Fruit fly (Drosophila melanogaster) whole organism, prepupa: ENCODE results near the gene CG2540.

Experiments
- Blimp-1 ChIP-seq: fragments of 200-800 bp; sonication (Bioruptor generic); optimal IDR thresholded peaks from 3 replicates; lab custom pipeline; 2017; ENCODE audit warnings: missing biosample characterization, missing genetic modification characterization, mild to moderate bottlenecking, moderate library complexity, missing genetic modification reagents
- CG10631 ChIP-seq: fragments of 200-800 bp; sonication (Bioruptor generic); optimal IDR thresholded peaks from 2 replicates; lab custom pipeline; 2016; ENCODE audit warnings: missing biosample characterization, missing genetic modification characterization
- CG11902 ChIP-seq: fragments of 200-800 bp; sonication (Bioruptor generic); optimal IDR thresholded peaks from 3 replicates; lab custom pipeline; 2016; ENCODE audit warnings: missing biosample characterization, missing genetic modification characterization
- CG1621 ChIP-seq: fragments of 200-800 bp; sonication (Bioruptor generic); optimal IDR thresholded peaks from 3 replicates; lab custom pipeline; 2018; ENCODE audit warnings: missing biosample characterization, mild to moderate bottlenecking, missing genetic modification characterization
- CG3032 ChIP-seq: fragments of 200-800 bp; optimal IDR thresholded peaks from 2 replicates; lab custom pipeline; 2019; ENCODE audit warnings: missing biosample characterization, mild to moderate bottlenecking, missing genetic modification characterization, moderate library complexity
- CG32006 ChIP-seq: fragments of 200-800 bp; sonication (Bioruptor generic); optimal IDR thresholded peaks from 3 replicates; lab custom pipeline; 2017; ENCODE audit warnings: missing biosample characterization, mild to moderate bottlenecking, missing genetic modification characterization
- CG34406 ChIP-seq: fragments of 200-800 bp; sonication (Bioruptor generic); optimal IDR thresholded peaks from 3 replicates; lab custom pipeline; 2016; ENCODE audit warnings: missing biosample characterization, missing genetic modification characterization
- CG4318 ChIP-seq: fragments of 200-800 bp; sonication (Bioruptor generic); optimal IDR thresholded peaks from 3 replicates; lab custom pipeline; 2017; ENCODE audit warnings: missing biosample characterization, mild to moderate bottlenecking, missing genetic modification characterization
- CG6276 ChIP-seq: fragments of 200-800 bp; sonication (Bioruptor generic); optimal IDR thresholded peaks from 2 replicates; lab custom pipeline; 2017; ENCODE audit warnings: missing biosample characterization, mild to moderate bottlenecking, missing genetic modification characterization
- CG6792 ChIP-seq: fragments of 200-800 bp; sonication (Bioruptor generic); optimal IDR thresholded peaks from 3 replicates; lab custom pipeline; 2016; ENCODE audit warnings: missing biosample characterization, missing genetic modification characterization
- CG6854 ChIP-seq: fragments of 200-800 bp; sonication (Bioruptor generic); optimal IDR thresholded peaks from 2 replicates; lab custom pipeline; 2017; ENCODE audit warnings: missing biosample characterization, mild to moderate bottlenecking, missing genetic modification characterization
- CG8119 ChIP-seq: fragments of 200-800 bp; sonication (Bioruptor generic); IDR thresholded peaks from 3 replicates; pipeline ENCODE4 v1.3.6; 2022; ENCODE audit warnings: missing biosample characterization, missing genetic modification characterization
- CG8632 ChIP-seq: fragments of 200-800 bp; sonication (Bioruptor generic); optimal IDR thresholded peaks from 3 replicates; lab custom pipeline; 2016; ENCODE audit warnings: missing biosample characterization, missing genetic modification characterization
- CG9139 ChIP-seq: fragments of 200-800 bp; sonication (Bioruptor generic); optimal IDR thresholded peaks from 3 replicates; lab custom pipeline; 2017; ENCODE audit warnings: missing biosample characterization, mild to moderate bottlenecking, missing genetic modification characterization
- Eip75B ChIP-seq: fragments of 200-800 bp; sonication (Bioruptor generic); optimal IDR thresholded peaks from 3 replicates; lab custom pipeline; 2016; ENCODE audit warnings: missing biosample characterization, missing genetic modification characterization
- Eip78C ChIP-seq: fragments of 200-800 bp; sonication (Bioruptor generic); peaks from one replicate; lab custom pipeline; 2016; ENCODE audit warnings: missing biosample characterization, missing genetic modification characterization
- Ets21C ChIP-seq: fragments of 200-800 bp; sonication (Bioruptor generic); optimal IDR thresholded peaks from 3 replicates; lab custom pipeline; 2016; ENCODE audit warnings: missing biosample characterization, missing genetic modification characterization
- Gug ChIP-seq: fragments of 200-800 bp; sonication (Bioruptor generic); IDR thresholded peaks from 2 replicates; pipeline ENCODE4 v1.3.6; 2022; ENCODE audit warnings: missing biosample characterization, missing genetic modification characterization
- Hr38 ChIP-seq: sonication (Bioruptor generic); optimal IDR thresholded peaks from 2 replicates; lab custom pipeline; 2016; ENCODE audit warnings: missing biosample characterization, missing genetic modification characterization
- Hr39 ChIP-seq: fragments of 200-800 bp; sonication (Bioruptor generic); optimal IDR thresholded peaks from 2 replicates; lab custom pipeline; 2016; ENCODE audit warnings: missing biosample characterization, missing genetic modification characterization
- Hr4 ChIP-seq: fragments of 200-800 bp; sonication (Bioruptor generic); optimal IDR thresholded peaks from 3 replicates; lab custom pipeline; 2016; ENCODE audit warnings: missing biosample characterization, missing genetic modification characterization
- Met ChIP-seq: fragments of 200-800 bp; sonication (Bioruptor generic); optimal IDR thresholded peaks from 3 replicates; lab custom pipeline; 2016; ENCODE audit warnings: missing biosample characterization, missing genetic modification characterization
- OdsH ChIP-seq: fragments of 200-800 bp; sonication (Bioruptor generic); optimal IDR thresholded peaks from 3 replicates; lab custom pipeline; 2016; ENCODE audit warnings: missing biosample characterization, missing genetic modification characterization
- Smox ChIP-seq: fragments of 200-800 bp; sonication (Bioruptor generic); optimal IDR thresholded peaks from 3 replicates; lab custom pipeline; 2016; ENCODE audit warnings: missing biosample characterization, missing genetic modification characterization
- Sox102F ChIP-seq: fragments of 200-800 bp; sonication (Bioruptor generic); optimal IDR thresholded peaks from 2 replicates; lab custom pipeline; 2016; ENCODE audit warnings: missing biosample characterization, mild to moderate bottlenecking, missing genetic modification characterization
- Sox15 ChIP-seq: fragments of 200-800 bp; sonication (Bioruptor generic); optimal IDR thresholded peaks from 3 replicates; lab custom pipeline; 2016; ENCODE audit warnings: missing biosample characterization, missing genetic modification characterization
- achi ChIP-seq: fragments of 200-800 bp; sonication (Bioruptor generic); optimal IDR thresholded peaks from 3 replicates; lab custom pipeline; 2016; ENCODE audit warnings: missing biosample characterization, missing genetic modification characterization
- cyc ChIP-seq: fragments of 200-800 bp; sonication (Bioruptor generic); optimal IDR thresholded peaks from 3 replicates; lab custom pipeline; 2016; ENCODE audit warnings: missing biosample characterization, missing genetic modification characterization
- dac ChIP-seq: fragments of 200-800 bp; sonication (Bioruptor generic); optimal IDR thresholded peaks from 2 replicates; lab custom pipeline; 2017; ENCODE audit warnings: missing biosample characterization, mild to moderate bottlenecking, missing genetic modification characterization
- dsx ChIP-seq: fragments of 200-800 bp; optimal IDR thresholded peaks from 3 replicates; lab custom pipeline; 2019; ENCODE audit warnings: missing biosample characterization, mild to moderate bottlenecking, missing genetic modification characterization, moderate library complexity; ENCODE audit not compliant: poor library complexity, severe bottlenecking
- eg ChIP-seq: fragments of 200-800 bp; sonication (Bioruptor generic); IDR thresholded peaks from 3 replicates; pipeline ENCODE4 v1.3.6; 2022; ENCODE audit warnings: missing biosample characterization, missing genetic modification characterization
- fd85E ChIP-seq: fragments of 200-800 bp; sonication (Bioruptor generic); optimal IDR thresholded peaks from 3 replicates; lab custom pipeline; 2016; ENCODE audit warnings: missing biosample characterization, missing genetic modification characterization
- fkh ChIP-seq: fragments of 200-800 bp; sonication (Bioruptor generic); optimal IDR thresholded peaks from 3 replicates; lab custom pipeline; 2017; ENCODE audit warnings: missing biosample characterization, mild to moderate bottlenecking, missing genetic modification characterization, moderate library complexity
- lz ChIP-seq: fragments of 200-800 bp; sonication (Bioruptor generic); optimal IDR thresholded peaks from 3 replicates; lab custom pipeline; 2016; ENCODE audit warnings: missing biosample characterization, missing genetic modification characterization
- net ChIP-seq: fragments of 200-800 bp; sonication (Bioruptor generic); optimal IDR thresholded peaks from 3 replicates; lab custom pipeline; 2016; ENCODE audit warnings: missing biosample characterization, missing genetic modification characterization
- pdm3 ChIP-seq: fragments of 200-800 bp; sonication (Bioruptor generic); optimal IDR thresholded peaks from 3 replicates; lab custom pipeline; 2016; ENCODE audit warnings: missing biosample characterization, missing genetic modification characterization
- spab ChIP-seq: fragments of 200-800 bp; sonication (Bioruptor generic); optimal IDR thresholded peaks from 2 replicates; lab custom pipeline; 2017; ENCODE audit warnings: missing biosample characterization, mild to moderate bottlenecking, missing genetic modification characterization, missing genetic modification reagents
- ss ChIP-seq, 2 experiments: fragments of 200-800 bp; sonication (Bioruptor generic); optimal IDR thresholded peaks; 2 replicates in 1 of 2; 3 replicates in 1 of 2; lab custom pipeline; 2017 to 2018; ENCODE audit warnings: mild to moderate bottlenecking in 2 of 2, missing biosample characterization in 2 of 2, missing genetic modification characterization in 2 of 2, moderate library complexity in 1 of 2
- svp ChIP-seq: fragments of 200-800 bp; sonication (Bioruptor generic); peaks from one replicate; lab custom pipeline; 2016; ENCODE audit warnings: missing biosample characterization, missing genetic modification characterization
- topi ChIP-seq: fragments of 200-800 bp; sonication (Bioruptor generic); optimal IDR thresholded peaks from 3 replicates; lab custom pipeline; 2016; ENCODE audit warnings: missing biosample characterization, missing genetic modification characterization

Gene CG2540

DNA sequence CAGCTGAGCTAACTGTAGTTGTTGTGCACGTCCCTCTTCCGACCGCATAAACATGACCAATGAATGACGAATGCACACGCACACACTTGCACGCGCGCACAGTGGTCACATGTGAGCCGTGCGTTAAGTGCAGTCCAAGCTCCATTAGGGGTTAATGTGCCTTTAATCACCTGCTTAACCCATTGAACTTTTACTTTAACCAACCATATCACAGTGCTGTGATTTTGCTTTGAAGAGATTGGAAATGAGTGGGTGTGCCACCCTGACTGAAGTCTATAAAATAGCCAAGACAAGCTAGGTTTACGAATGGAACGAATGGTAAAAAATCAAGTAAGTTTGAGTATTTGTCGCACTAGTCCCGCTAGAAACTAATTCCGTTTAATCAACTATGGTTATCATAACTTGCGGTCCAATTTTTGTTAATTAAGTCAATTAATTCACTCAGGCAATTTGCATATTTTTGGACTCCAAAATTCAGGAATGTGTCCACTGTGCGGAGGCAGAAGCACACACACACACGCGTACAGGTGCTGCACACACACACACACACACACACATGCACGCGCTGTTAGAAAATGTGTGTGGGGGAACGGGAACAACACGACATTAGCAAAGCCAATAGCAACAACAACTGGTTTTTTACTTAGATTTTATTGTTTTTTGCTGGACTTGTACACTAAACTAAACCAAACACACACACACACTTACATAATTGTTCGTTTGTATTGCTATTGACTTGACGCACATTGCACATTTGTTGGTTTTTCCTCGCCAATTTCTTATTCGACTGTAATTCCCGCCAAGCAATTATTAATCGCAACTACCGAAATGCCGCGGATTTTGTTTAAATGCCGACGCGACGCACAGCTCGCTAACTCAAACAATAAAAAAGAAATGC is 38.2 kb upstream of the CG2540 start (continued):
- TF ChIP-seq ss (GFP tag; optimal IDR thresholded peaks at IDR 0.05; lab: Kevin White, UChicago) (peak; percentile 19 to 76), CG6854 (GFP tag; lab: Kevin White, UChicago) (peak; percentile 14), Sox102F (peak; percentile 74), net (GFP tag; lab: Kevin White, UChicago) (peak; percentile 78), CG8119 (GFP tag; lab: Robert Waterston, UW) (peak; percentile 50; the same call in 2 of the 3 replicates), OdsH (GFP tag; lab: Kevin White, UChicago) (peak; percentile 80), achi (peak; percentile 68), CG1621 (peak; percentile 49), topi (GFP tag; lab: Kevin White, UChicago) (peak; percentile 81), pdm3 (peak; percentile 82), dsx (GFP tag; lab: Kevin White, UChicago) (peak; percentile 37), CG9139 (GFP tag; lab: Kevin White, UChicago) (peak; percentile 26), Ets21C (GFP tag; lab: Kevin White, UChicago) (peak; percentile 77), CG6792 (peak; percentile 75), Hr39 (GFP tag; lab: Kevin White, UChicago) (peak; percentile 80), CG34406 (peak; percentile 64), CG6276 (GFP tag; lab: Kevin White, UChicago) (peak; percentile 81), dac (GFP tag; lab: Kevin White, UChicago) (peak; percentile 73), fd85E (GFP tag; lab: Kevin White, UChicago) (peak; percentile 26), CG32006 (GFP tag; lab: Kevin White, UChicago) (peak; percentile 90), CG4318 (peak; percentile 81), Eip75B (peak; percentile 72), spab (peak; percentile 61), lz (GFP tag; lab: Kevin White, UChicago) (peak; percentile 75), Smox (GFP tag; lab: Kevin White, UChicago) (peak; percentile 79), Sox15 (peak; percentile 66), fkh (peak; percentile 58), Hr38 (GFP tag; lab: Kevin White, UChicago) (no peak), Eip78C (GFP tag; lab: Kevin White, UChicago) (peak; percentile 91), Blimp-1 (GFP tag; lab: Kevin White, UChicago) (peak; percentile 38), CG3032 (tag; lab: Kevin White, UChicago) (peak; percentile 59), eg (GFP tag; lab: Robert Waterston, UW) (peak; percentile 42; the same call in 1 of the 3 replicates), Hr4 (peak; percentile 80), Gug (GFP tag; lab: Robert Waterston, UW) (no peak), cyc (GFP tag; lab: Kevin White, UChicago) (peak; percentile 71), CG11902 (GFP tag; lab: Kevin White, UChicago) (peak; percentile 50), Met (GFP tag; lab: Kevin White, UChicago) (peak; percentile 85), CG8632 (peak; percentile 68)

DNA sequence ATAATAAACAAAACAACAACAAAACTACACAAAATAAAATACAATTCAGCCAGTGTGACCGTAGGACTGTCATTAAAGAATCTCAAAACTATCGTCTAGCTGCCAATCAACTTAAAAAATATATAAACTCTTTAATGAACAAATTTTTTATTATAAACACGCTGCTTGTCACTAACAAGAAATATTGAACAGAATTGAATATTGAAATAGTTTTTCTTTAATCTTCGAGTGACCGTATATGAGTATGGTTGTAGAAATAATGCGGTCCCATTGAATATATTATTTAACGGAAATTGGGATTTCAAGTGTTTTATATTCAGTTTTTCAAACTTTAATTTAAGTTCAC is 37.6 kb upstream of the CG2540 start, which contains the start of gene LIMK1:
TSS of gene LIMK1 (minus strand) at position 73 of the 346 bp plus-strand sequence.
- TF ChIP-seq Hr4 (no peak), svp (peak; percentile 25), pdm3 (no peak), CG34406 (no peak), Eip78C (GFP tag; lab: Kevin White, UChicago) (peak; percentile 46), CG10631 (GFP tag; lab: Kevin White, UChicago) (no peak)
